Fruit fly (Drosophila melanogaster): ENCODE measurements around the gene REPTOR.

The REPTOR gene

DNA sequence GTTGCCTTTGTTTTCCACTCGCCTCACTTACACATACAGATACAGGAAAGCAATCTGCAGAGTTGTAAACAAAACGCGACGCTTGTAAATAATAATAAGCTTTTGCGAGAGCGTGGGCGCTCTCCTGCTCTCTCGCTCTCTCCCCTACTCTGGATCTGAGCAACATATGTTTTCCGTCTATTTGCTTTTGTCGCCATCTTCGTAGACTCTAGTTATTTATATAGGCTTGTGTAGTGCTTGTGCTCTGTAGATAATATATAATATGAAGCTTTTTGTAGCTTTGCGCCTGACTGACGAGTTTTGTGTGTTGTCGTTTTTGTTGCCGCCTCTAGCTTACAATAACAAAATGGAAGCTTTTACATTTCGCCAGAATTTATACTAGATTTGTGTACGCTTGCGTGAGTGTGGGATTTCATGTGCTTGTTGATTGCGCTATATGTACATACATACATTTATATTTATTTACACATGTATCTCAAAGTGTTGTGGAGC, 16.9 kb downstream of the REPTOR start (continued):
- TF ChIP-seq CG6175 (GFP tag; IDR thresholded peaks at IDR 0.05): no peak
- no peak for TF ChIP-seq zen2 (GFP tag; IDR thresholded peaks at IDR 0.05; ENCODE audit: partially characterized antibody)
- TF ChIP-seq Lim3 (GFP tag; IDR thresholded peaks at IDR 0.05): no peak
- no peak for TF ChIP-seq sc (optimal IDR thresholded peaks at IDR 0.05)
- peak; percentile 25 for TF ChIP-seq sc (GFP tag; optimal IDR thresholded peaks at IDR 0.05)
- TF ChIP-seq CG2202 (tag; optimal IDR thresholded peaks at IDR 0.05): peak; percentile 58
- peak; percentile 70; the same call in 1 of the 2 replicates for TF ChIP-seq CG14014 (GFP tag; IDR thresholded peaks at IDR 0.05)
- peak; percentile 27 for TF ChIP-seq Meics (GFP tag; optimal IDR thresholded peaks at IDR 0.05)
- TF ChIP-seq tna (GFP tag; IDR thresholded peaks at IDR 0.05; ENCODE audit: partially characterized antibody): no peak
- TF ChIP-seq CG7271 (tag; optimal IDR thresholded peaks at IDR 0.05): no peak
- no peak for TF ChIP-seq CG16813 (GFP tag; IDR thresholded peaks at IDR 0.05; ENCODE audit: partially characterized antibody)
- peak; percentile 32 for TF ChIP-seq pho (GFP tag; optimal IDR thresholded peaks at IDR 0.05)
- no peak for TF ChIP-seq btn (GFP tag; optimal IDR thresholded peaks at IDR 0.05)
- peak; percentile 0 for TF ChIP-seq CG1602 (GFP tag; optimal IDR thresholded peaks at IDR 0.05)
- TF ChIP-seq NC2β (GFP tag; optimal IDR thresholded peaks at IDR 0.05): peak; percentile 48
- peak; percentile 37 for TF ChIP-seq CG17912 (GFP tag; optimal IDR thresholded peaks at IDR 0.05)
- TF ChIP-seq CG11696 (GFP tag; IDR thresholded peaks at IDR 0.05): no peak
- peak in 1 of 2 experiments; percentile 14 for TF ChIP-seq chif (GFP tag; optimal IDR thresholded peaks at IDR 0.05)
- no peak for TF ChIP-seq Oaz (GFP tag; IDR thresholded peaks at IDR 0.05)
- TF ChIP-seq dmrt99B (tag; optimal IDR thresholded peaks at IDR 0.05): peak; percentile 43
- 0 out of 3 replicates have a peak, but pooled peaks have one; percentile 40 for TF ChIP-seq H15 (GFP tag; IDR thresholded peaks at IDR 0.05)
- TF ChIP-seq CG31388 (GFP tag; optimal IDR thresholded peaks at IDR 0.05): no peak
- no peak for TF ChIP-seq phol (tag; optimal IDR thresholded peaks at IDR 0.05)
- no peak for TF ChIP-seq repo (GFP tag; optimal IDR thresholded peaks at IDR 0.05)
- no peak for TF ChIP-seq CG4404 (GFP tag; IDR thresholded peaks at IDR 0.05)
- peak; percentile 38 for TF ChIP-seq CG11723 (GFP tag; optimal IDR thresholded peaks at IDR 0.05)
- peak; percentile 82 for TF ChIP-seq CG12071 (GFP tag; optimal IDR thresholded peaks at IDR 0.05)
- peak; percentile 83 for TF ChIP-seq CG18599 (GFP tag; optimal IDR thresholded peaks at IDR 0.05)
- TF ChIP-seq Hand (GFP tag; optimal IDR thresholded peaks at IDR 0.05): peak; percentile 84
- TF ChIP-seq BtbVII (GFP tag; optimal IDR thresholded peaks at IDR 0.05): peak; percentile 84
- no peak; the same call in none of the 2 replicates for TF ChIP-seq Xrp1 (GFP tag; IDR thresholded peaks at IDR 0.05)
- TF ChIP-seq ab (GFP tag; optimal IDR thresholded peaks at IDR 0.05): no peak
- TF ChIP-seq Sry-δ (GFP tag; optimal IDR thresholded peaks at IDR 0.05): no peak
- TF ChIP-seq CG2129 (GFP tag; IDR thresholded peaks at IDR 0.05; ENCODE audit: partially characterized antibody): no peak
- peak; percentile 62 for TF ChIP-seq CTCF (GFP tag; optimal IDR thresholded peaks at IDR 0.05)
- peak; percentile 59 for TF ChIP-seq HHEX (GFP tag; optimal IDR thresholded peaks at IDR 0.05)
- no peak for TF ChIP-seq fd3F (GFP tag; optimal IDR thresholded peaks at IDR 0.05)
- no peak for TF ChIP-seq Hmx (GFP tag; optimal IDR thresholded peaks at IDR 0.05)
- TF ChIP-seq D19A (tag; optimal IDR thresholded peaks at IDR 0.05): peak; percentile 20
- TF ChIP-seq Med (GFP tag): peak; percentile 93
- TF ChIP-seq pb (GFP tag; optimal IDR thresholded peaks at IDR 0.05): no peak
- peak; percentile 36 for TF ChIP-seq Hsf (GFP tag; optimal IDR thresholded peaks at IDR 0.05)
- TF ChIP-seq da (GFP tag; optimal IDR thresholded peaks at IDR 0.05): no peak
- no peak for TF ChIP-seq gfzf (GFP tag; optimal IDR thresholded peaks at IDR 0.05)
- TF ChIP-seq dati (GFP tag; IDR thresholded peaks at IDR 0.05): no peak
- TF ChIP-seq Nf-YA (GFP tag; IDR thresholded peaks at IDR 0.05): peak; percentile 19; the same call in 1 of the 2 replicates
- peak; percentile 67 for TF ChIP-seq gro (GFP tag; optimal IDR thresholded peaks at IDR 0.05)
- no peak for TF ChIP-seq C15 (GFP tag; IDR thresholded peaks at IDR 0.05)
- peak; percentile 5 for TF ChIP-seq ash1 (GFP tag; optimal IDR thresholded peaks at IDR 0.05)
- peak; percentile 23 for TF ChIP-seq CG16863 (GFP tag; optimal IDR thresholded peaks at IDR 0.05)
- peak; percentile 16; the same call in 1 of the 2 replicates for TF ChIP-seq E2f1 (GFP tag; IDR thresholded peaks at IDR 0.05)
- TF ChIP-seq CG6272 (GFP tag; IDR thresholded peaks at IDR 0.05): no peak
